Fruit fly (Drosophila melanogaster) whole organism, prepupa: ENCODE data around the gene CG10038.

Experiments used
- CG15336 ChIP-seq: fragments of 200-800 bp; sonication (Bioruptor generic); IDR thresholded peaks from 2 replicates; pipeline ENCODE4 v1.3.6; 2022; ENCODE audit warnings: missing biosample characterization, missing genetic modification characterization
- CG3032 ChIP-seq: fragments of 200-800 bp; optimal IDR thresholded peaks from 2 replicates; lab custom pipeline; 2019; ENCODE audit warnings: missing biosample characterization, mild to moderate bottlenecking, missing genetic modification characterization, moderate library complexity
- CG6792 ChIP-seq: fragments of 200-800 bp; sonication (Bioruptor generic); optimal IDR thresholded peaks from 3 replicates; lab custom pipeline; 2016; ENCODE audit warnings: missing biosample characterization, missing genetic modification characterization
- CG8632 ChIP-seq: fragments of 200-800 bp; sonication (Bioruptor generic); optimal IDR thresholded peaks from 3 replicates; lab custom pipeline; 2016; ENCODE audit warnings: missing biosample characterization, missing genetic modification characterization
- Gug ChIP-seq: fragments of 200-800 bp; sonication (Bioruptor generic); IDR thresholded peaks from 2 replicates; pipeline ENCODE4 v1.3.6; 2022; ENCODE audit warnings: missing biosample characterization, missing genetic modification characterization
- achi ChIP-seq: fragments of 200-800 bp; sonication (Bioruptor generic); optimal IDR thresholded peaks from 3 replicates; lab custom pipeline; 2016; ENCODE audit warnings: missing biosample characterization, missing genetic modification characterization
- dsx ChIP-seq: fragments of 200-800 bp; optimal IDR thresholded peaks from 3 replicates; lab custom pipeline; 2019; ENCODE audit warnings: missing biosample characterization, mild to moderate bottlenecking, missing genetic modification characterization, moderate library complexity; ENCODE audit not compliant: poor library complexity, severe bottlenecking
- eg ChIP-seq: fragments of 200-800 bp; sonication (Bioruptor generic); IDR thresholded peaks from 3 replicates; pipeline ENCODE4 v1.3.6; 2022; ENCODE audit warnings: missing biosample characterization, missing genetic modification characterization
- fd59A ChIP-seq: fragments of 200-800 bp; sonication (Bioruptor generic); optimal IDR thresholded peaks from 2 replicates; lab custom pipeline; 2017; ENCODE audit warnings: missing biosample characterization, mild to moderate bottlenecking, missing genetic modification characterization, missing genetic modification reagents
- ss ChIP-seq, 2 experiments: fragments of 200-800 bp; sonication (Bioruptor generic); optimal IDR thresholded peaks; 2 replicates in 1 of 2; 3 replicates in 1 of 2; lab custom pipeline; 2017 to 2018; ENCODE audit warnings: mild to moderate bottlenecking in 2 of 2, missing biosample characterization in 2 of 2, missing genetic modification characterization in 2 of 2, moderate library complexity in 1 of 2

DNA sequence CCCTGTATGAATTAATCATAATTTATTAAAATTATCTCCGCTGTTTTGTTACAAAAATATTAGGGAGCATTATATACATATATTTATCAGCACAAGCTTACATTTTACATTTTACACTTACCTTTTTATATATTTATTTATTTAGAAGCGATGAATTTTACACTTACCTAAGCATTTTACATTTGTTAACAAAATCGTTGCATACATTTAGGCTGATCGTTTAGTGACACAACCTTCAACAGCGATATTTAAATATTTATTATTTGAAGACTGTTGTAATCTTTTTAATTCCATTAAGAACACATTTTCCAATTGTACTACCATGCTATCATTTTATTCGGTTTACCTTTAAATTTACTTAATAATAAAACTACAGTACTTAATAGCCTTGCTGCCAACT is 33.3 kb upstream of the CG10038 start:
- TF ChIP-seq fd59A (GFP tag; lab: Kevin White, UChicago) (no peak), dsx (no peak), CG6792 (no peak), ss (GFP tag; optimal IDR thresholded peaks at IDR 0.05; lab: Kevin White, UChicago) (no peak), CG3032 (tag; lab: Kevin White, UChicago) (no peak), CG8632 (GFP tag; lab: Kevin White, UChicago) (no peak), Gug (GFP tag; lab: Robert Waterston, UW) (no peak), achi (no peak), eg (GFP tag; lab: Robert Waterston, UW) (no peak), CG15336 (GFP tag; lab: Robert Waterston, UW) (no peak)
